Worm (Caenorhabditis elegans) whole organism, L4 larva: ENCODE measurements around the gene C02B8.7.

Experiments used
- F44E2.7 ChIP-seq: fragments of 200-800 bp; sonication (Bioruptor generic); IDR thresholded peaks from 2 replicates; pipeline ENCODE4 v2.1.2; 2022; ENCODE audit warnings: missing genetic modification characterization, missing compliant biosample characterization
- F49E8.2 ChIP-seq: sonication (generic microtip); optimal IDR thresholded peaks from 2 replicates; lab custom pipeline; 2016; ENCODE audit warnings: missing compliant biosample characterization, mild to moderate bottlenecking, missing genetic modification characterization, borderline replicate concordance
- ZK546.5 ChIP-seq, 2 experiments: sonication (generic microtip); optimal IDR thresholded peaks; 2 replicates each; lab custom pipeline; 2017; ENCODE audit warnings: missing biosample characterization in 2 of 2, missing genetic modification characterization in 2 of 2
- aha-1 ChIP-seq: fragments of 150-350 bp; peaks from one replicate; lab custom pipeline; 2014; ENCODE audit warnings: missing biosample characterization, missing genetic modification characterization
- ama-1 ChIP-seq: fragments of 150-350 bp; optimal IDR thresholded peaks from 2 replicates; lab custom pipeline; 2014; ENCODE audit warnings: inconsistent platforms, mixed read lengths
- arid-1 ChIP-seq: fragments of 200-800 bp; sonication (Bioruptor generic); conservative IDR thresholded peaks from 2 replicates; pipeline ENCODE4 v1.3.6; 2022; ENCODE audit warnings: missing genetic modification reagents, missing genetic modification characterization, missing compliant biosample characterization
- ceh-32 ChIP-seq: sonication (generic microtip); optimal IDR thresholded peaks from 2 replicates; lab custom pipeline; 2016; ENCODE audit warnings: mild to moderate bottlenecking, missing genetic modification characterization, missing compliant biosample characterization; ENCODE audit not compliant: poor library complexity
- daf-16 ChIP-seq, 3 experiments: sonication (generic microtip); optimal IDR thresholded peaks; 2 replicates each; lab custom pipeline; 2016 to 2017; ENCODE audit warnings: missing genetic modification characterization in 3 of 3, missing genetic modification reagents in 3 of 3, mild to moderate bottlenecking in 2 of 3, missing compliant biosample characterization in 2 of 3, missing biosample characterization in 1 of 3, moderate library complexity in 1 of 3
- dmd-6 ChIP-seq: fragments of 200-800 bp; sonication (Bioruptor generic); IDR thresholded peaks from 2 replicates; pipeline ENCODE4 v1.3.6; 2022; ENCODE audit warnings: missing genetic modification reagents, missing genetic modification characterization, missing compliant biosample characterization
- dve-1 ChIP-seq: sonication (generic microtip); optimal IDR thresholded peaks from 2 replicates; lab custom pipeline; 2017; ENCODE audit warnings: antibody characterized with exemption, mild to moderate bottlenecking, missing genetic modification characterization, missing compliant biosample characterization; ENCODE audit not compliant: insufficient read depth
- hlh-11 ChIP-seq: fragments of 200-800 bp; sonication (Bioruptor generic); optimal IDR thresholded peaks from 2 replicates; lab custom pipeline; 2018; ENCODE audit warnings: mild to moderate bottlenecking, missing genetic modification characterization, missing compliant biosample characterization
- hlh-30 ChIP-seq: sonication (generic microtip); optimal IDR thresholded peaks from 2 replicates; lab custom pipeline; 2017; ENCODE audit warnings: antibody characterized with exemption, mild to moderate bottlenecking, missing genetic modification characterization, missing compliant biosample characterization; ENCODE audit not compliant: insufficient read depth
- hmg-1.1 ChIP-seq: fragments of 200-800 bp; sonication (Bioruptor generic); IDR thresholded peaks from 2 replicates; pipeline ENCODE4 v1.3.6; 2022; ENCODE audit warnings: missing genetic modification reagents, missing genetic modification characterization, missing compliant biosample characterization
- lim-7 ChIP-seq: fragments of 200-800 bp; sonication (Bioruptor generic); IDR thresholded peaks from 2 replicates; pipeline ENCODE4 v1.3.6; 2022; ENCODE audit warnings: missing genetic modification characterization, missing compliant biosample characterization
- lsy-2 ChIP-seq, 2 experiments: fragments of 150-350 bp in 1 of 2; sonication (generic microtip) in 1 of 2; optimal IDR thresholded peaks; 2 replicates each; lab custom pipeline; 2014 to 2017; ENCODE audit warnings: missing biosample characterization in 2 of 2, missing genetic modification characterization in 2 of 2
- madf-9 ChIP-seq: fragments of 200-800 bp; sonication (Bioruptor generic); conservative IDR thresholded peaks from 2 replicates; pipeline ENCODE4 v1.3.6; 2022; ENCODE audit warnings: missing genetic modification reagents, missing genetic modification characterization, missing compliant biosample characterization
- mdl-1 ChIP-seq, 2 experiments: fragments of 150-350 bp in 1 of 2; sonication (generic microtip) in 1 of 2; optimal IDR thresholded peaks; 2 replicates each; lab custom pipeline; 2014 to 2017; ENCODE audit warnings: missing biosample characterization in 2 of 2, missing genetic modification characterization in 2 of 2
- mep-1 ChIP-seq: fragments of 150-350 bp; sonication (generic microtip); optimal IDR thresholded peaks from 3 replicates; lab custom pipeline; 2014; ENCODE audit warnings: missing biosample characterization, missing genetic modification characterization
- mes-2 ChIP-seq: sonication (generic microtip); optimal IDR thresholded peaks from 2 replicates; lab custom pipeline; 2016; ENCODE audit warnings: missing genotype, mild to moderate bottlenecking, missing genetic modification characterization, missing compliant biosample characterization; ENCODE audit not compliant: poor library complexity, severe bottlenecking
- nhr-102 ChIP-seq: sonication (generic microtip); optimal IDR thresholded peaks from 2 replicates; lab custom pipeline; 2016; ENCODE audit warnings: mild to moderate bottlenecking, missing genetic modification characterization, moderate library complexity, missing compliant biosample characterization
- nhr-11 ChIP-seq: fragments of 150-350 bp; optimal IDR thresholded peaks from 2 replicates; lab custom pipeline; 2014; ENCODE audit warnings: missing biosample characterization, missing genetic modification characterization
- nhr-6 ChIP-seq: fragments of 150-350 bp; optimal IDR thresholded peaks from 2 replicates; lab custom pipeline; 2014; ENCODE audit warnings: missing biosample characterization, missing genetic modification characterization
- nhr-76 ChIP-seq: fragments of 150-350 bp; optimal IDR thresholded peaks from 2 replicates; lab custom pipeline; 2014; ENCODE audit warnings: missing biosample characterization, missing genetic modification characterization
- nhr-77 ChIP-seq: fragments of 150-350 bp; optimal IDR thresholded peaks from 2 replicates; lab custom pipeline; 2014; ENCODE audit warnings: missing biosample characterization, missing genetic modification characterization
- rbr-2 ChIP-seq: sonication (generic microtip); optimal IDR thresholded peaks from 2 replicates; lab custom pipeline; 2016; ENCODE audit warnings: missing genotype, missing genetic modification characterization, missing compliant biosample characterization
- set-16 ChIP-seq: fragments of 200-800 bp; sonication (Bioruptor generic); IDR thresholded peaks from 2 replicates; pipeline ENCODE4 v1.3.6; 2022; ENCODE audit warnings: missing genetic modification reagents, missing genetic modification characterization, missing compliant biosample characterization
- snpc-1.2 ChIP-seq: fragments of 200-800 bp; sonication (Bioruptor generic); IDR thresholded peaks from 2 replicates; pipeline ENCODE4 v1.3.6; 2022; ENCODE audit warnings: missing genetic modification reagents, missing genetic modification characterization, missing compliant biosample characterization
- tra-1 ChIP-seq: fragments of 200-800 bp; sonication (Bioruptor generic); IDR thresholded peaks from 2 replicates; pipeline ENCODE4 v1.3.6; 2022; ENCODE audit warnings: missing genetic modification reagents, missing genetic modification characterization, missing compliant biosample characterization
- unc-39 ChIP-seq: sonication (generic microtip); optimal IDR thresholded peaks from 2 replicates; lab custom pipeline; 2017; ENCODE audit warnings: missing biosample characterization, missing genetic modification characterization
- unc-62 ChIP-seq, 3 experiments: fragments of 150-350 bp in 1 of 3; sonication (generic microtip); optimal IDR thresholded peaks in 2 of 3; peaks in 1 of 3; 1 replicate in 1 of 3; 2 replicates in 2 of 3; lab custom pipeline; 2014 to 2017; ENCODE audit warnings: missing biosample characterization in 3 of 3, missing genetic modification characterization in 3 of 3, missing genetic modification reagents in 3 of 3, missing genotype in 1 of 3
- zag-1 ChIP-seq: fragments of 150-350 bp; optimal IDR thresholded peaks from 2 replicates; lab custom pipeline; 2014; ENCODE audit warnings: missing biosample characterization, missing genetic modification characterization

Gene C02B8.7

DNA sequence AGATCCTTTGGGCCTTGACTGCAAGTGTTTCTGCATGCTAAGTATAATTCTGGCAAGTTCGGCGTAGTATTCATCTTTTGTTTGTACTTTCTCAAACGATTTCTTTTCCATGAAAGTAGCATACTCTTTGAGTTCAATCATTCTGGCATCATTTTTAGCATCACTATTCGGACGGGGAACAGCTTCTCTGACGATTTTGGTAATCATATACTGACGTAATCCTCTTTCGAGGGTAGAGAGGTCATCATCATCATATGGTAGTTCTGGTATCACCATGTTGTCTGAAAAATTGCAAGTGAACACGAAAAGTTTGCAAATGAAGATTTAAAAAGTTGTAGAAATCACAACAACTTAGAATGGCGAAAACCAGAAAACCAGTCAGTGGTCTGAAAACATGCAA lies 25.1 kb upstream of the C02B8.7 start, which contains the start of gene F22F1.3:
F22F1.3 (minus strand) TSS at position 281 of the 400 bp plus-strand sequence.
- TF ChIP-seq ZK546.5 (tag; optimal IDR thresholded peaks at IDR 0.05; lab: Kevin White, UChicago) (no peak), nhr-76 (no peak), unc-62 (GFP tag; optimal IDR thresholded peaks at IDR 0.05 in 1 of 2; lab: Kevin White, UChicago) (peak in 1 of 2 experiments; percentile 98), unc-62 (tag; optimal IDR thresholded peaks at IDR 0.05; lab: Kevin White, UChicago) (no peak)

- no peak for TF ChIP-seq snpc-1.2 (GFP tag; lab: Robert Waterston, UW)
- peak; percentile 1 for TF ChIP-seq hlh-11 (tag; lab: Kevin White, UChicago)
- TF ChIP-seq mes-2 (tag; lab: Kevin White, UChicago), result peak; percentile 51
- TF ChIP-seq mep-1 (tag; lab: Kevin White, UChicago), result peak; percentile 55
- no peak for TF ChIP-seq ceh-32 (tag; lab: Kevin White, UChicago)
- peak; percentile 57 for TF ChIP-seq dve-1 (tag; lab: Kevin White, UChicago)
- TF ChIP-seq mdl-1 (tag; optimal IDR thresholded peaks at IDR 0.05; lab: Kevin White, UChicago), result peak in 1 of 2 experiments; percentile 50
- TF ChIP-seq nhr-11, result no peak
- TF ChIP-seq lim-7 (GFP tag; lab: Robert Waterston, UW), result no peak
- peak; percentile 27 for TF ChIP-seq hlh-30
- TF ChIP-seq daf-16 (GFP tag; optimal IDR thresholded peaks at IDR 0.05; lab: Kevin White, UChicago), result no peak
- TF ChIP-seq daf-16 (tag; optimal IDR thresholded peaks at IDR 0.05; lab: Kevin White, UChicago), result peak; percentile 39
- peak; percentile 29 for TF ChIP-seq rbr-2 (tag; lab: Kevin White, UChicago)
Observed at ce11 chrX:8160016-8160415, 22.3 kb upstream of the C02B8.7 start.

ce11 chrX:8158975-8159813 lies 21.5 kb upstream of the C02B8.7 start, which contains the start of gene hil-3:
hil-3 (plus strand) TSS chrX:8159169.
- TF ChIP-seq nhr-102 (tag; lab: Kevin White, UChicago), result peak; percentile 1
- TF ChIP-seq rbr-2 (tag; lab: Kevin White, UChicago), result peak; percentile 44
- peak; percentile 74 for TF ChIP-seq set-16 (GFP tag; lab: Robert Waterston, UW)
- peak; percentile 91 for TF ChIP-seq aha-1 (tag; lab: Kevin White, UChicago)
- peak; percentile 57 for TF ChIP-seq ama-1
- TF ChIP-seq hmg-1.1 (GFP tag; lab: Robert Waterston, UW), result peak; percentile 30; the same call in 1 of the 2 replicates
- TF ChIP-seq unc-39 (tag; lab: Kevin White, UChicago), result no peak
- TF ChIP-seq unc-62 (GFP tag; optimal IDR thresholded peaks at IDR 0.05 in 1 of 2; lab: Kevin White, UChicago), result peak in 1 of 2 experiments; percentile 88
- TF ChIP-seq unc-62 (tag; optimal IDR thresholded peaks at IDR 0.05; lab: Kevin White, UChicago), result no peak
- peak; percentile 37 for TF ChIP-seq dve-1 (tag; lab: Kevin White, UChicago)
- no peak for TF ChIP-seq F49E8.2
- TF ChIP-seq mep-1 (tag; lab: Kevin White, UChicago), result peak; percentile 53
- TF ChIP-seq nhr-6 (tag; lab: Kevin White, UChicago), result peak; percentile 4
- TF ChIP-seq nhr-77 (tag; lab: Kevin White, UChicago), result no peak
- peak in 1 of 2 experiments; percentile 25 for TF ChIP-seq lsy-2 (tag; optimal IDR thresholded peaks at IDR 0.05; lab: Kevin White, UChicago)
- TF ChIP-seq zag-1 (tag; lab: Kevin White, UChicago), result no peak
- peak; percentile 51 for TF ChIP-seq mes-2 (tag; lab: Kevin White, UChicago)
- TF ChIP-seq tra-1, result 0 out of 2 replicates have a peak, but pooled peaks have one; percentile 36

ce11 chrX:8157132-8157531 lies 19.5 kb upstream of the C02B8.7 start:
- TF ChIP-seq arid-1 (GFP tag; lab: Robert Waterston, UW) (no peak), lsy-2 (tag; optimal IDR thresholded peaks at IDR 0.05; lab: Kevin White, UChicago) (peak; percentile 20 to 57), hmg-1.1 (GFP tag; lab: Robert Waterston, UW) (peak; percentile 13; the same call in 1 of the 2 replicates), mep-1 (tag; lab: Kevin White, UChicago) (peak; percentile 74), aha-1 (tag; lab: Kevin White, UChicago) (peak; percentile 94), hlh-11 (tag; lab: Kevin White, UChicago) (peak; percentile 55), ceh-32 (tag; lab: Kevin White, UChicago) (no peak), madf-9 (0 out of 2 replicates have a peak, but pooled peaks have one; percentile 21), dve-1 (tag; lab: Kevin White, UChicago) (peak; percentile 83), hlh-30 (peak; percentile 38), dmd-6 (GFP tag; lab: Robert Waterston, UW) (peak; percentile 27; the same call in 1 of the 2 replicates), F44E2.7 (GFP tag; lab: Robert Waterston, UW) (no peak), nhr-102 (tag; lab: Kevin White, UChicago) (peak; percentile 24), mes-2 (tag; lab: Kevin White, UChicago) (peak; percentile 61), unc-62 (GFP tag; optimal IDR thresholded peaks at IDR 0.05 in 1 of 2; lab: Kevin White, UChicago) (peak in 1 of 2 experiments; percentile 51), unc-62 (tag; optimal IDR thresholded peaks at IDR 0.05; lab: Kevin White, UChicago) (no peak), rbr-2 (tag; lab: Kevin White, UChicago) (peak; percentile 53)
